Fruit fly (Drosophila melanogaster): ENCODE results near the gene CG45488.

- peak; percentile 86 for TF ChIP-seq esn (GFP tag; optimal IDR thresholded peaks at IDR 0.05)
- TF ChIP-seq dac (GFP tag; optimal IDR thresholded peaks at IDR 0.05), result peak; percentile 58
- peak; percentile 69 for TF ChIP-seq CG15336 (GFP tag; IDR thresholded peaks at IDR 0.05)
- TF ChIP-seq OdsH (GFP tag; optimal IDR thresholded peaks at IDR 0.05), result peak; percentile 87
- TF ChIP-seq cyc (GFP tag; optimal IDR thresholded peaks at IDR 0.05), result peak; percentile 74
- peak; percentile 80 for TF ChIP-seq spab (GFP tag; optimal IDR thresholded peaks at IDR 0.05)
Measured at dm6 chrX:19876836-19877468, 43.3 kb downstream of the CG45488 start.

All from whole organism, prepupa.